Fruit fly (Drosophila melanogaster) whole organism, prepupa: ENCODE data around the gene Ubr3.

Experiments used
- Blimp-1 ChIP-seq: fragments of 200-800 bp; sonication (Bioruptor generic); optimal IDR thresholded peaks from 3 replicates; lab custom pipeline; 2017; ENCODE audit warnings: missing biosample characterization, missing genetic modification characterization, mild to moderate bottlenecking, moderate library complexity, missing genetic modification reagents
- CG10631 ChIP-seq: fragments of 200-800 bp; sonication (Bioruptor generic); optimal IDR thresholded peaks from 2 replicates; lab custom pipeline; 2016; ENCODE audit warnings: missing biosample characterization, missing genetic modification characterization
- CG11294 ChIP-seq: fragments of 200-800 bp; sonication (Bioruptor generic); IDR thresholded peaks from 2 replicates; pipeline ENCODE4 v1.3.6; 2022; ENCODE audit warnings: missing biosample characterization, missing genetic modification characterization
- CG34406 ChIP-seq: fragments of 200-800 bp; sonication (Bioruptor generic); optimal IDR thresholded peaks from 3 replicates; lab custom pipeline; 2016; ENCODE audit warnings: missing biosample characterization, missing genetic modification characterization
- CG9139 ChIP-seq: fragments of 200-800 bp; sonication (Bioruptor generic); optimal IDR thresholded peaks from 3 replicates; lab custom pipeline; 2017; ENCODE audit warnings: missing biosample characterization, mild to moderate bottlenecking, missing genetic modification characterization
- Eip78C ChIP-seq: fragments of 200-800 bp; sonication (Bioruptor generic); peaks from one replicate; lab custom pipeline; 2016; ENCODE audit warnings: missing biosample characterization, missing genetic modification characterization
- Hr39 ChIP-seq: fragments of 200-800 bp; sonication (Bioruptor generic); optimal IDR thresholded peaks from 2 replicates; lab custom pipeline; 2016; ENCODE audit warnings: missing biosample characterization, missing genetic modification characterization
- Hr4 ChIP-seq: fragments of 200-800 bp; sonication (Bioruptor generic); optimal IDR thresholded peaks from 3 replicates; lab custom pipeline; 2016; ENCODE audit warnings: missing biosample characterization, missing genetic modification characterization
- OdsH ChIP-seq: fragments of 200-800 bp; sonication (Bioruptor generic); optimal IDR thresholded peaks from 3 replicates; lab custom pipeline; 2016; ENCODE audit warnings: missing biosample characterization, missing genetic modification characterization
- Smox ChIP-seq: fragments of 200-800 bp; sonication (Bioruptor generic); optimal IDR thresholded peaks from 3 replicates; lab custom pipeline; 2016; ENCODE audit warnings: missing biosample characterization, missing genetic modification characterization
- lz ChIP-seq: fragments of 200-800 bp; sonication (Bioruptor generic); optimal IDR thresholded peaks from 3 replicates; lab custom pipeline; 2016; ENCODE audit warnings: missing biosample characterization, missing genetic modification characterization
- net ChIP-seq: fragments of 200-800 bp; sonication (Bioruptor generic); optimal IDR thresholded peaks from 3 replicates; lab custom pipeline; 2016; ENCODE audit warnings: missing biosample characterization, missing genetic modification characterization

- TF ChIP-seq CG34406 (peak; percentile 78), Smox (GFP tag; lab: Kevin White, UChicago) (peak; percentile 82), CG10631 (peak; percentile 85), Blimp-1 (GFP tag; lab: Kevin White, UChicago) (peak; percentile 61), lz (GFP tag; lab: Kevin White, UChicago) (peak; percentile 91), CG11294 (GFP tag; lab: Robert Waterston, UW) (peak; percentile 81), Hr39 (GFP tag; lab: Kevin White, UChicago) (peak; percentile 91), OdsH (GFP tag; lab: Kevin White, UChicago) (peak; percentile 80), net (GFP tag; lab: Kevin White, UChicago) (peak; percentile 81), Eip78C (GFP tag; lab: Kevin White, UChicago) (peak; percentile 93), Hr4 (GFP tag; lab: Kevin White, UChicago) (peak; percentile 88), CG9139 (GFP tag; lab: Kevin White, UChicago) (no peak)
Measured at dm6 chrX:7937588-7938481, 2.1 kb downstream of the Ubr3 start.
